Worm (Caenorhabditis elegans): ENCODE data around the gene pst-2.

pst-2 gene

ce11 chrIII:5653692-5654105 lies 26.5 kb upstream of the pst-2 start (continued):
- peak; percentile 13 for TF ChIP-seq ceh-27 (GFP tag; optimal IDR thresholded peaks at IDR 0.05)
- TF ChIP-seq let-526 (GFP tag; IDR thresholded peaks at IDR 0.05), result no peak
- no peak for TF ChIP-seq ets-4 (GFP tag; optimal IDR thresholded peaks at IDR 0.05)
- peak; percentile 34 for TF ChIP-seq efl-1 (GFP tag; optimal IDR thresholded peaks at IDR 0.05)
- TF ChIP-seq C06A6.2 (GFP tag; conservative IDR thresholded peaks at IDR 0.05), result no peak
- TF ChIP-seq lir-1 (GFP tag; conservative IDR thresholded peaks at IDR 0.05), result no peak
- peak; percentile 49 for TF ChIP-seq ztf-18 (tag; optimal IDR thresholded peaks at IDR 0.05)
- peak; percentile 66 for TF ChIP-seq F33H1.4 (GFP tag; IDR thresholded peaks at IDR 0.05)
- TF ChIP-seq somi-1 (GFP tag; optimal IDR thresholded peaks at IDR 0.05), result peak; percentile 36
- TF ChIP-seq die-1 (tag; optimal IDR thresholded peaks at IDR 0.05), result no peak
- TF ChIP-seq snpc-1.3 (tag; optimal IDR thresholded peaks at IDR 0.05; ENCODE audit: insufficient read depth), result peak; percentile 96
- no peak for TF ChIP-seq let-607 (tag; optimal IDR thresholded peaks at IDR 0.05)
- TF ChIP-seq Y53G8AR.9 (GFP tag; conservative IDR thresholded peaks at IDR 0.05), result 0 out of 2 replicates have a peak, but pooled peaks have one; percentile 28
- peak; percentile 97 for TF ChIP-seq snpc-3.4 (tag; optimal IDR thresholded peaks at IDR 0.05)
- TF ChIP-seq attf-3 (GFP tag; conservative IDR thresholded peaks at IDR 0.05), result no peak; the same call in 1 of the 2 replicates
- TF ChIP-seq hmg-1.2 (GFP tag; IDR thresholded peaks at IDR 0.05), result peak; percentile 92
- TF ChIP-seq athp-1 (tag; optimal IDR thresholded peaks at IDR 0.05), result peak; percentile 59
- peak; percentile 88 for TF ChIP-seq B0336.3 (GFP tag; IDR thresholded peaks at IDR 0.05)
- TF ChIP-seq ztf-26 (tag; optimal IDR thresholded peaks at IDR 0.05), result no peak
- TF ChIP-seq F55B11.4 (tag; optimal IDR thresholded peaks at IDR 0.05; ENCODE audit: borderline replicate concordance, insufficient read depth), result no peak
- peak; percentile 75 for TF ChIP-seq tbp1 (GFP tag; optimal IDR thresholded peaks at IDR 0.05)
- TF ChIP-seq ama-1 (optimal IDR thresholded peaks at IDR 0.05), result no peak
- no peak for TF ChIP-seq ama-1 (GFP tag; optimal IDR thresholded peaks at IDR 0.05)
- peak; percentile 79 for TF ChIP-seq D2030.7 (GFP tag; IDR thresholded peaks at IDR 0.05)
- TF ChIP-seq him-1 (tag; optimal IDR thresholded peaks at IDR 0.05), result peak; percentile 95
- TF ChIP-seq rec-8 (tag; optimal IDR thresholded peaks at IDR 0.05), result peak in 1 of 2 experiments; percentile 28
- TF ChIP-seq hrde-1 (tag; optimal IDR thresholded peaks at IDR 0.05; ENCODE audit: borderline replicate concordance), result peak; percentile 45

DNA sequence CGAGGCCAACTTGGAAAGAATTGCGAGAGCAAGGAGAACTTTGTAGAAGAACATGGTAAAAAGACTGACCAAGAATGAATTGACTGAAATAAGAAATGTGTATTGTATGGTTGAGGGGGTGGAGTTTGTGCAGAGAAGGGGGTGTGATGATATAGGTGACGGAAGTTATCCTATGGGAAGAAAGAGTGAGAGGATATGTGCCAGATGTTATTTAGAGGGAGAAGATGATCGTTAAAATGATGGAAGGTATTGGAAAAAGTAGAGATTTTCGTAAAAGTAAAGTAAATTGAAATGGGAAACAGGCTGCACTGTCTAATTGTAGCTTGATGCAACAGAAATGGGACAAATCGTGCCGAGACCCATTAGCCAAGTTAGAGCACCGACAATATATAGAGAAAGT lies 23.3 kb upstream of the pst-2 start, which contains the start of gene sdz-21:
sdz-21 (minus strand) TSS at position 101 of the 400 bp plus-strand sequence.
- TF ChIP-seq bed-2 (GFP tag; IDR thresholded peaks at IDR 0.05), result no peak
- TF ChIP-seq ceh-79 (tag; optimal IDR thresholded peaks at IDR 0.05), result no peak
- TF ChIP-seq chd-7 (tag; optimal IDR thresholded peaks at IDR 0.05), result no peak
- no peak for TF ChIP-seq hlh-26 (GFP tag; conservative IDR thresholded peaks at IDR 0.05)

- TF ChIP-seq zim-3 (tag; optimal IDR thresholded peaks at IDR 0.05) (no peak), T07F8.4 (tag; optimal IDR thresholded peaks at IDR 0.05) (no peak), lag-1 (GFP tag; IDR thresholded peaks at IDR 0.05) (no peak), nhr-27 (tag; optimal IDR thresholded peaks at IDR 0.05) (no peak), ekl-4 (GFP tag; IDR thresholded peaks at IDR 0.05) (no peak), unc-62 (GFP tag; optimal IDR thresholded peaks at IDR 0.05) (no peak), nhr-80 (tag; optimal IDR thresholded peaks at IDR 0.05) (no peak), gei-17 (GFP tag; optimal IDR thresholded peaks at IDR 0.05) (no peak), madf-8 (GFP tag; conservative IDR thresholded peaks at IDR 0.05) (no peak), ztf-28 (GFP tag; IDR thresholded peaks at IDR 0.05) (no peak), ZK185.1 (tag; optimal IDR thresholded peaks at IDR 0.05; ENCODE audit: poor library complexity, severe bottlenecking) (no peak), ccch-3 (GFP tag; optimal IDR thresholded peaks at IDR 0.05) (no peak), Y53F4B.3 (GFP tag; IDR thresholded peaks at IDR 0.05) (no peak), ceh-79 (tag; optimal IDR thresholded peaks at IDR 0.05) (no peak), egl-44 (GFP tag; IDR thresholded peaks at IDR 0.05) (no peak), attf-3 (GFP tag; conservative IDR thresholded peaks at IDR 0.05) (no peak), F57C9.4 (tag; optimal IDR thresholded peaks at IDR 0.05) (no peak), cebp-1 (GFP tag; IDR thresholded peaks at IDR 0.05) (no peak), cebp-1 (tag; optimal IDR thresholded peaks at IDR 0.05) (no peak)
Measured at ce11 chrIII:5660976-5661375, 19.3 kb upstream of the pst-2 start, which contains the start of gene F54E7.6. F54E7.6 (minus strand) TSS chrIII:5661085.
